Worm (Caenorhabditis elegans): ENCODE data around the gene best-1.

- TF ChIP-seq cog-1 (tag; optimal IDR thresholded peaks at IDR 0.05) (no peak), T22C8.4 (GFP tag; IDR thresholded peaks at IDR 0.05) (no peak), klf-2 (GFP tag; conservative IDR thresholded peaks at IDR 0.05) (no peak), med-1 (GFP tag; optimal IDR thresholded peaks at IDR 0.05; ENCODE audit: insufficient read depth) (no peak), tab-1 (GFP tag; IDR thresholded peaks at IDR 0.05) (no peak), ztf-23 (GFP tag; IDR thresholded peaks at IDR 0.05) (no peak), flt-1 (GFP tag; IDR thresholded peaks at IDR 0.05) (no peak), ztf-29 (GFP tag; IDR thresholded peaks at IDR 0.05) (no peak)
Observed at ce11 chrIV:13154391-13155283, 45.1 kb upstream of the best-1 start, which contains the start of the genes crld-1 and msh-5.
